Fruit fly (Drosophila melanogaster) whole organism, wandering third instar larva: ENCODE data around the gene ctrip.

Experiments used
- Abd-B ChIP-seq: fragments of >200 bp; optimal IDR thresholded peaks from 2 replicates; lab custom pipeline; 2017; ENCODE audit warnings: missing biosample characterization, missing genetic modification characterization
- Dfd ChIP-seq: fragments of >200 bp; optimal IDR thresholded peaks from 2 replicates; lab custom pipeline; 2017; ENCODE audit warnings: missing biosample characterization, missing genetic modification characterization
- HLH106 ChIP-seq: fragments of 200-800 bp; optimal IDR thresholded peaks from 3 replicates; lab custom pipeline; 2019; ENCODE audit warnings: missing biosample characterization, mild to moderate bottlenecking, missing genetic modification characterization, moderate library complexity
- Jra ChIP-seq: sonication (Bioruptor generic); optimal IDR thresholded peaks from 2 replicates; lab custom pipeline; 2016; ENCODE audit warnings: missing biosample characterization, missing genetic modification characterization
- Mio ChIP-seq: sonication (Bioruptor generic); optimal IDR thresholded peaks from 2 replicates; lab custom pipeline; 2016; ENCODE audit warnings: missing biosample characterization, missing genetic modification characterization
- br ChIP-seq: fragments of 200-800 bp; sonication (Bioruptor generic); optimal IDR thresholded peaks from 2 replicates; lab custom pipeline; 2016; ENCODE audit warnings: missing biosample characterization, missing genetic modification characterization
- fru ChIP-seq: fragments of 200-800 bp; sonication (Bioruptor generic); optimal IDR thresholded peaks from 3 replicates; lab custom pipeline; 2016; ENCODE audit warnings: missing biosample characterization, mild to moderate bottlenecking, missing genetic modification characterization
- h ChIP-seq: fragments of 200-800 bp; sonication (Bioruptor generic); optimal IDR thresholded peaks from 3 replicates; lab custom pipeline; 2016; ENCODE audit warnings: missing biosample characterization, mild to moderate bottlenecking, missing genetic modification characterization
- psq ChIP-seq: fragments of 200-800 bp; sonication (Bioruptor generic); optimal IDR thresholded peaks from 3 replicates; lab custom pipeline; 2017; ENCODE audit warnings: missing biosample characterization, mild to moderate bottlenecking, missing genetic modification characterization, moderate library complexity
- woc ChIP-seq: sonication (Bioruptor generic); optimal IDR thresholded peaks from 2 replicates; lab custom pipeline; 2016; ENCODE audit warnings: missing biosample characterization, mild to moderate bottlenecking, missing genetic modification characterization

DNA sequence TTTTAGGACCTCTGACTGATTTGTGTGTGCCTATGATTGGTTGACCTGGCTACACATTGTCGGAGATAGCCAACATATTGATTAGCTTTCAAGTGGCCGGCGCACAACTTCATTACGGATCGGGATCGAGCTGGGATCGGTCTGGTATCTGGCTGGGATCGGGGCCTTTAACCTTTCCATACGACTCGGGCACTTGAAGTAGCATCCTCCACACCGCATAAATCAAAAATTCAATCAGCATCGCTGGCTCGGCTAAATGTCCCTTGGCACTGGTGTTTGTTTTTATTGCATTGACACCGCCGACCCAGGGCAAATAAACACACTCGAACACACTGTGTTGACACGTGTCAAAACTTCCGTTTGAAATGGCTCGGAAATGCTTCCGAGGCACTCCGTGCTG, 43.8 kb upstream of the ctrip start:
- TF ChIP-seq woc (GFP tag; lab: Kevin White, UChicago) (no peak), psq (GFP tag; lab: Kevin White, UChicago) (no peak), Jra (GFP tag; lab: Kevin White, UChicago) (no peak), HLH106 (no peak), fru (GFP tag; lab: Kevin White, UChicago) (no peak), Mio (no peak), h (GFP tag; lab: Kevin White, UChicago) (no peak), Abd-B (GFP tag; lab: Kevin White, UChicago) (no peak), br (GFP tag; lab: Kevin White, UChicago) (no peak), Dfd (GFP tag; lab: Kevin White, UChicago) (no peak)
